Worm (Caenorhabditis elegans) whole organism, L4/young adult: Measurements from ENCODE around the gene skr-3.

Experiments
- W03F9.2 ChIP-seq: fragments of 150-350 bp; optimal IDR thresholded peaks from 2 replicates; lab custom pipeline; 2014; ENCODE audit warnings: missing biosample characterization, missing genetic modification characterization
- dao-5 ChIP-seq: sonication (generic microtip); optimal IDR thresholded peaks from 2 replicates; lab custom pipeline; 2016; ENCODE audit warnings: missing genotype, missing genetic modification characterization, moderate library complexity, missing compliant biosample characterization
- him-1 ChIP-seq: sonication (generic microtip); optimal IDR thresholded peaks from 2 replicates; lab custom pipeline; 2016; ENCODE audit warnings: missing genotype, missing genetic modification reagents, missing genetic modification characterization, missing compliant biosample characterization

skr-3 gene

ce11 chrV:16120499-16120898 lies 385 bp upstream of the skr-3 start:
- TF ChIP-seq W03F9.2 (tag; lab: Kevin White, UChicago) (no peak), dao-5 (no peak)

ce11 chrV:16121451-16121850 lies 567 bp downstream of the skr-3 start:
- TF ChIP-seq W03F9.2 (tag; lab: Kevin White, UChicago) = no peak
- TF ChIP-seq dao-5 = no peak
- no peak for TF ChIP-seq him-1

- no peak for TF ChIP-seq W03F9.2 (tag; lab: Kevin White, UChicago)
- TF ChIP-seq dao-5 = no peak
- TF ChIP-seq him-1 = no peak
Measured at ce11 chrV:16124739-16125138, 3.9 kb downstream of the skr-3 start, which contains the start of gene nhr-111. Gene nhr-111, minus strand, starts transcription at chrV:16124839.

ce11 chrV:16127401-16127800 lies 6.5 kb downstream of the skr-3 start, which contains the start of gene fbxa-143:
Gene fbxa-143, minus strand, starts transcription at chrV:16127501.
- TF ChIP-seq dao-5 (no peak), him-1 (no peak), W03F9.2 (tag; lab: Kevin White, UChicago) (no peak)

ce11 chrV:16129116-16129515 lies 8.2 kb downstream of the skr-3 start:
- TF ChIP-seq W03F9.2 (tag; lab: Kevin White, UChicago) (no peak), dao-5 (no peak), him-1 (no peak)

- TF ChIP-seq dao-5 = no peak
- TF ChIP-seq W03F9.2 (tag; lab: Kevin White, UChicago) = no peak
- TF ChIP-seq him-1 = no peak
Measured at ce11 chrV:16131249-16131648, 10.4 kb downstream of the skr-3 start, which contains the start of gene fbxa-142. Gene fbxa-142, minus strand, starts transcription at chrV:16131349.

ce11 chrV:16132215-16132614 lies 11.3 kb downstream of the skr-3 start:
- no peak for TF ChIP-seq him-1

ce11 chrV:16132705-16133104 lies 11.8 kb downstream of the skr-3 start, which contains the start of gene fbxa-144:
Gene fbxa-144, minus strand, starts transcription at chrV:16132805.
- no peak for TF ChIP-seq dao-5
- TF ChIP-seq W03F9.2 (tag; lab: Kevin White, UChicago) = no peak
- TF ChIP-seq him-1 = no peak

ce11 chrV:16137043-16137442 lies 16.2 kb downstream of the skr-3 start, which contains the start of gene F44G3.7:
Gene F44G3.7, minus strand, starts transcription at chrV:16137143.
- TF ChIP-seq W03F9.2 (tag; lab: Kevin White, UChicago) (no peak), him-1 (no peak), dao-5 (no peak)

ce11 chrV:16139529-16139928 lies 18.6 kb downstream of the skr-3 start, which contains the start of gene clc-11:
Gene clc-11, minus strand, starts transcription at chrV:16139629.
- TF ChIP-seq dao-5 (no peak), W03F9.2 (tag; lab: Kevin White, UChicago) (no peak), him-1 (no peak)

ce11 chrV:16141071-16141470 lies 20.2 kb downstream of the skr-3 start, which contains the start of gene clc-32:
Gene clc-32, minus strand, starts transcription at chrV:16141171.
- TF ChIP-seq dao-5 (no peak), him-1 (no peak), W03F9.2 (tag; lab: Kevin White, UChicago) (no peak)

- no peak for TF ChIP-seq W03F9.2 (tag; lab: Kevin White, UChicago)
- TF ChIP-seq dao-5 = no peak
- no peak for TF ChIP-seq him-1
Measured at ce11 chrV:16142371-16142770, 21.5 kb downstream of the skr-3 start, which contains the start of gene fbxa-18. Gene fbxa-18, plus strand, starts transcription at chrV:16142671.

- TF ChIP-seq W03F9.2 (tag; lab: Kevin White, UChicago) (no peak), him-1 (no peak), dao-5 (no peak)
Measured at ce11 chrV:16143066-16143581, 22.2 kb downstream of the skr-3 start, which contains the start of gene fbxa-88. Gene fbxa-88, minus strand, starts transcription at chrV:16143116.

ce11 chrV:16145009-16145408 lies 24.1 kb downstream of the skr-3 start:
- TF ChIP-seq W03F9.2 (tag; lab: Kevin White, UChicago) (no peak), him-1 (no peak), dao-5 (no peak)

ce11 chrV:16148805-16149204 lies 27.9 kb downstream of the skr-3 start, which contains the start of gene F10A3.4:
Gene F10A3.4, plus strand, starts transcription at chrV:16149105.
- TF ChIP-seq him-1 (no peak), W03F9.2 (tag; lab: Kevin White, UChicago) (no peak), dao-5 (no peak)

ce11 chrV:16153375-16153774 lies 32.5 kb downstream of the skr-3 start, which contains the start of gene str-254:
Gene str-254, minus strand, starts transcription at chrV:16153475.
- TF ChIP-seq W03F9.2 (tag; lab: Kevin White, UChicago) = no peak
- no peak for TF ChIP-seq dao-5
- no peak for TF ChIP-seq him-1
